Worm (Caenorhabditis elegans) whole organism, L1 larva: Measurements from ENCODE around the gene cla-1.

ENCODE experiments used
- C16A3.4 ChIP-seq: fragments of 150-350 bp; optimal IDR thresholded peaks from 2 replicates; lab custom pipeline; 2014; ENCODE audit warnings: missing biosample characterization, missing genetic modification characterization
- aha-1 ChIP-seq: fragments of 150-350 bp; optimal IDR thresholded peaks from 2 replicates; lab custom pipeline; 2014; ENCODE audit warnings: missing biosample characterization, missing genetic modification characterization
- aly-2 ChIP-seq: fragments of 150-350 bp; optimal IDR thresholded peaks from 2 replicates; lab custom pipeline; 2014; ENCODE audit warnings: missing biosample characterization, missing genetic modification characterization
- ceh-8 ChIP-seq: fragments of 200-800 bp; sonication (Bioruptor generic); optimal IDR thresholded peaks from 2 replicates; lab custom pipeline; 2018; ENCODE audit warnings: mild to moderate bottlenecking, missing genetic modification characterization, moderate library complexity, missing compliant biosample characterization
- ceh-82 ChIP-seq, 3 experiments: fragments of 150-350 bp in 1 of 3; sonication (generic microtip) in 2 of 3; optimal IDR thresholded peaks; 2 replicates each; lab custom pipeline; 2014 to 2017; ENCODE audit warnings: missing biosample characterization in 3 of 3, missing genetic modification characterization in 3 of 3
- efl-1 ChIP-seq, 4 experiments: fragments of 150-350 bp; optimal IDR thresholded peaks in 3 of 4; peaks in 1 of 4; 1 replicate in 1 of 4; 2 replicates in 3 of 4; lab custom pipeline; 2014; ENCODE audit warnings: missing biosample characterization in 2 of 4, missing genetic modification characterization in 2 of 4, missing genetic modification reagents in 2 of 4
- efl-3 ChIP-seq: fragments of 200-800 bp; sonication (Bioruptor generic); optimal IDR thresholded peaks from 2 replicates; lab custom pipeline; 2018; ENCODE audit warnings: mild to moderate bottlenecking, missing genetic modification characterization, missing compliant biosample characterization
- egl-13 ChIP-seq: sonication (generic microtip); optimal IDR thresholded peaks from 2 replicates; lab custom pipeline; 2016; ENCODE audit warnings: missing genotype, missing genetic modification reagents, missing genetic modification characterization, missing compliant biosample characterization
- ets-5 ChIP-seq: fragments of 200-800 bp; sonication (Bioruptor generic); IDR thresholded peaks from 2 replicates; pipeline ENCODE4 v1.3.6; 2022; ENCODE audit warnings: missing genetic modification characterization, missing compliant biosample characterization
- fkh-10 ChIP-seq: sonication (generic microtip); optimal IDR thresholded peaks from 2 replicates; lab custom pipeline; 2017; ENCODE audit warnings: missing biosample characterization, missing genetic modification reagents, missing genetic modification characterization
- fkh-4 ChIP-seq: sonication (generic microtip); optimal IDR thresholded peaks from 2 replicates; lab custom pipeline; 2016; ENCODE audit warnings: missing compliant biosample characterization, missing genetic modification characterization, borderline replicate concordance
- fkh-8 ChIP-seq: sonication (generic microtip); optimal IDR thresholded peaks from 2 replicates; lab custom pipeline; 2016; ENCODE audit warnings: mild to moderate bottlenecking, missing genetic modification characterization, missing compliant biosample characterization
- hlh-17 ChIP-seq: fragments of 200-800 bp; sonication (Bioruptor generic); optimal IDR thresholded peaks from 2 replicates; lab custom pipeline; 2018; ENCODE audit warnings: missing genetic modification characterization, mild to moderate bottlenecking, missing compliant biosample characterization, moderate library complexity, borderline replicate concordance
- irx-1 ChIP-seq: sonication (generic microtip); optimal IDR thresholded peaks from 2 replicates; lab custom pipeline; 2016; ENCODE audit warnings: missing genetic modification characterization, missing compliant biosample characterization
- isw-1 ChIP-seq: fragments of 200-800 bp; sonication (Bioruptor generic); IDR thresholded peaks from 2 replicates; pipeline ENCODE4 v1.3.6; 2022; ENCODE audit warnings: missing genetic modification characterization, missing compliant biosample characterization
- lin-13 ChIP-seq: fragments of 150-350 bp; optimal IDR thresholded peaks from 2 replicates; lab custom pipeline; 2014; ENCODE audit warnings: missing biosample characterization, missing genetic modification reagents, missing genetic modification characterization
- lin-14 ChIP-seq: fragments of 200-800 bp; sonication (Bioruptor generic); optimal IDR thresholded peaks from 2 replicates; lab custom pipeline; 2018; ENCODE audit warnings: mild to moderate bottlenecking, missing genetic modification characterization, moderate library complexity, missing compliant biosample characterization
- lsy-2 ChIP-seq, 2 experiments: fragments of 150-350 bp; optimal IDR thresholded peaks; 2 replicates each; lab custom pipeline; 2014; ENCODE audit warnings: missing biosample characterization in 2 of 2, missing genetic modification characterization in 2 of 2
- nhr-20 ChIP-seq: sonication (generic microtip); optimal IDR thresholded peaks from 2 replicates; lab custom pipeline; 2016; ENCODE audit warnings: mild to moderate bottlenecking, missing genetic modification characterization, missing compliant biosample characterization
- nhr-47 ChIP-seq: sonication (generic microtip); optimal IDR thresholded peaks from 2 replicates; lab custom pipeline; 2016; ENCODE audit warnings: mild to moderate bottlenecking, missing genetic modification characterization, moderate library complexity, missing compliant biosample characterization
- nhr-71 ChIP-seq: sonication (generic microtip); optimal IDR thresholded peaks from 2 replicates; lab custom pipeline; 2016; ENCODE audit warnings: mild to moderate bottlenecking, missing genetic modification characterization, moderate library complexity, missing compliant biosample characterization
- pax-3 ChIP-seq: fragments of 200-800 bp; sonication (Bioruptor generic); optimal IDR thresholded peaks from 2 replicates; lab custom pipeline; 2018; ENCODE audit warnings: mild to moderate bottlenecking, missing genetic modification characterization, moderate library complexity, missing compliant biosample characterization
- rnt-1 ChIP-seq: sonication (generic microtip); optimal IDR thresholded peaks from 2 replicates; lab custom pipeline; 2016; ENCODE audit warnings: mild to moderate bottlenecking, missing genetic modification characterization, moderate library complexity, missing compliant biosample characterization
- snu-23 ChIP-seq: sonication (generic microtip); optimal IDR thresholded peaks from 2 replicates; lab custom pipeline; 2016; ENCODE audit warnings: missing genetic modification characterization, missing compliant biosample characterization
- swsn-7 ChIP-seq: sonication (generic microtip); optimal IDR thresholded peaks from 2 replicates; lab custom pipeline; 2016; ENCODE audit warnings: missing genetic modification characterization, missing compliant biosample characterization
- tbx-2 ChIP-seq: sonication (generic microtip); optimal IDR thresholded peaks from 2 replicates; lab custom pipeline; 2016; ENCODE audit warnings: missing genetic modification characterization, missing compliant biosample characterization
- unc-130 ChIP-seq: fragments of 150-350 bp; optimal IDR thresholded peaks from 2 replicates; lab custom pipeline; 2017; ENCODE audit warnings: missing biosample characterization, missing genetic modification characterization, inconsistent platforms
- unc-30 ChIP-seq: sonication (generic microtip); optimal IDR thresholded peaks from 2 replicates; lab custom pipeline; 2017; ENCODE audit warnings: missing biosample characterization, missing genetic modification characterization
- unc-86 ChIP-seq: sonication (generic microtip); optimal IDR thresholded peaks from 2 replicates; lab custom pipeline; 2016; ENCODE audit warnings: missing genetic modification characterization, missing compliant biosample characterization
- xbp-1 ChIP-seq: sonication (generic microtip); optimal IDR thresholded peaks from 2 replicates; lab custom pipeline; 2016; ENCODE audit warnings: missing genetic modification characterization, missing compliant biosample characterization
- zag-1 ChIP-seq: fragments of 150-350 bp; optimal IDR thresholded peaks from 2 replicates; lab custom pipeline; 2014; ENCODE audit warnings: missing biosample characterization, missing genetic modification characterization
- ztf-4 ChIP-seq: fragments of 150-350 bp; optimal IDR thresholded peaks from 2 replicates; lab custom pipeline; 2014; ENCODE audit warnings: missing biosample characterization, missing genetic modification characterization

Gene cla-1

ce11 chrIV:7586972-7587371, 1.8 kb upstream of the cla-1 start:
- peak; percentile 79 for TF ChIP-seq fkh-10 (GFP tag; lab: Kevin White, UChicago)
- TF ChIP-seq fkh-4 (tag; lab: Kevin White, UChicago): no peak
- peak; percentile 11 for TF ChIP-seq lin-14
- TF ChIP-seq, all 84 proteins: peak for 2

ce11 chrIV:7605413-7605812, 16.7 kb downstream of the cla-1 start:
- TF ChIP-seq lin-14 (peak; percentile 4), pax-3 (tag; lab: Kevin White, UChicago) (no peak), efl-3 (GFP tag; lab: Kevin White, UChicago) (no peak)

- TF ChIP-seq snu-23: no peak
- TF ChIP-seq unc-30 (tag; lab: Kevin White, UChicago): no peak
- no peak for TF ChIP-seq isw-1 (GFP tag; lab: Robert Waterston, UW)
- TF ChIP-seq ets-5 (GFP tag; lab: Robert Waterston, UW): no peak
Measured at ce11 chrIV:7608111-7608510, 19.4 kb downstream of the cla-1 start.

ce11 chrIV:7611396-7611795, 22.7 kb downstream of the cla-1 start:
- TF ChIP-seq nhr-20 (no peak), fkh-8 (tag; lab: Kevin White, UChicago) (peak; percentile 44), ceh-82 (tag; optimal IDR thresholded peaks at IDR 0.05; lab: Kevin White, UChicago) (peak in 1 of 3 experiments; percentile 49), lin-14 (peak; percentile 60), egl-13 (tag; lab: Kevin White, UChicago) (peak; percentile 29), irx-1 (tag; lab: Kevin White, UChicago) (no peak), nhr-47 (peak; percentile 6)

ce11 chrIV:7612523-7612922, 23.8 kb downstream of the cla-1 start:
- TF ChIP-seq lin-13 (GFP tag; lab: Kevin White, UChicago) (no peak), fkh-10 (GFP tag; lab: Kevin White, UChicago) (peak; percentile 17), tbx-2 (tag; lab: Kevin White, UChicago) (peak; percentile 47), unc-86 (peak; percentile 12), ceh-8 (GFP tag; lab: Kevin White, UChicago) (peak; percentile 53), unc-130 (tag; lab: Kevin White, UChicago) (no peak), nhr-71 (tag; lab: Kevin White, UChicago) (peak; percentile 54), efl-1 (optimal IDR thresholded peaks at IDR 0.05; lab: Kevin White, UChicago) (no peak), efl-1 (GFP tag; optimal IDR thresholded peaks at IDR 0.05 in 1 of 2; lab: Kevin White, UChicago) (peak in 1 of 2 experiments; percentile 3), lin-14 (peak; percentile 70), aly-2 (tag; lab: Kevin White, UChicago) (no peak), nhr-47 (peak; percentile 54), swsn-7 (tag; lab: Kevin White, UChicago) (peak; percentile 3)

ce11 chrIV:7619261-7619660, 30.5 kb downstream of the cla-1 start:
- no peak for TF ChIP-seq unc-30 (tag; lab: Kevin White, UChicago)
- TF ChIP-seq tbx-2 (tag; lab: Kevin White, UChicago): peak; percentile 20
- TF ChIP-seq aha-1 (tag; lab: Kevin White, UChicago): no peak
- no peak for TF ChIP-seq rnt-1 (tag; lab: Kevin White, UChicago)
- peak; percentile 49 for TF ChIP-seq unc-86
- no peak for TF ChIP-seq hlh-17 (GFP tag; lab: Kevin White, UChicago)
- TF ChIP-seq C16A3.4 (tag; lab: Kevin White, UChicago): no peak
- TF ChIP-seq fkh-4 (tag; lab: Kevin White, UChicago): no peak
- TF ChIP-seq nhr-71 (tag; lab: Kevin White, UChicago): peak; percentile 48
- TF ChIP-seq ceh-82 (tag; optimal IDR thresholded peaks at IDR 0.05; lab: Kevin White, UChicago): peak in 2 of 3 experiments; percentile 46 to 54
- peak in 1 of 2 experiments; percentile 4 for TF ChIP-seq lsy-2 (tag; optimal IDR thresholded peaks at IDR 0.05; lab: Kevin White, UChicago)
- peak; percentile 26 for TF ChIP-seq xbp-1 (tag; lab: Kevin White, UChicago)
- peak; percentile 40 for TF ChIP-seq nhr-47
- TF ChIP-seq swsn-7 (tag; lab: Kevin White, UChicago): peak; percentile 47
- TF ChIP-seq fkh-10 (GFP tag; lab: Kevin White, UChicago): peak; percentile 31
- TF ChIP-seq ztf-4 (tag; lab: Kevin White, UChicago): no peak
- peak; percentile 31 for TF ChIP-seq egl-13 (tag; lab: Kevin White, UChicago)
- peak; percentile 20; the same call in 1 of the 2 replicates for TF ChIP-seq isw-1 (GFP tag; lab: Robert Waterston, UW)
- peak; percentile 86 for TF ChIP-seq lin-14
- peak; percentile 49 for TF ChIP-seq zag-1
- peak; percentile 66 for TF ChIP-seq fkh-8 (tag; lab: Kevin White, UChicago)
- peak; percentile 34 for TF ChIP-seq snu-23
